Worm (Caenorhabditis elegans) whole organism, L3 larva: ENCODE data around the gene lron-14.

Experiments used
- aly-2 ChIP-seq: fragments of 150-350 bp; optimal IDR thresholded peaks from 2 replicates; lab custom pipeline; 2014; ENCODE audit warnings: missing biosample characterization, missing genetic modification characterization
- daf-12 ChIP-seq: fragments of 150-350 bp; optimal IDR thresholded peaks from 2 replicates; lab custom pipeline; 2014; ENCODE audit warnings: missing biosample characterization, missing genetic modification reagents, missing genetic modification characterization
- elt-1 ChIP-seq: fragments of 150-350 bp; optimal IDR thresholded peaks from 2 replicates; lab custom pipeline; 2014; ENCODE audit warnings: missing biosample characterization, missing genetic modification characterization
- nhr-77 ChIP-seq: fragments of 150-350 bp; optimal IDR thresholded peaks from 2 replicates; lab custom pipeline; 2014; ENCODE audit warnings: missing biosample characterization, missing genetic modification characterization
- skn-1 ChIP-seq: fragments of 150-350 bp; optimal IDR thresholded peaks from 2 replicates; lab custom pipeline; 2014; ENCODE audit warnings: missing biosample characterization, missing genetic modification characterization
- ztf-11 ChIP-seq: fragments of 150-350 bp; optimal IDR thresholded peaks from 2 replicates; lab custom pipeline; 2014; ENCODE audit warnings: missing biosample characterization, missing genetic modification characterization

ce11 chrIV:9534342-9534741 is 32.1 kb downstream of the lron-14 start:
- no peak for TF ChIP-seq skn-1 (tag; lab: Kevin White, UChicago)
- TF ChIP-seq ztf-11 (tag; lab: Kevin White, UChicago): no peak
- no peak for TF ChIP-seq elt-1 (tag; lab: Kevin White, UChicago)
- no peak for TF ChIP-seq daf-12 (tag; lab: Kevin White, UChicago)
- TF ChIP-seq aly-2: no peak
- no peak for TF ChIP-seq nhr-77 (tag; lab: Kevin White, UChicago)
